Worm (Caenorhabditis elegans) whole organism, mixed stage, embryonic: ENCODE measurements around the gene Y54G2A.7.
"Not testable (repeated sequence)": the region's sequence is repeated elsewhere in the genome, so short reads cannot be mapped to it uniquely, and the experiment has no call there.

Experiments used
- M03D4.4 ChIP-seq: sonication (generic microtip); optimal IDR thresholded peaks from 2 replicates; lab custom pipeline; 2017; ENCODE audit warnings: mild to moderate bottlenecking, missing genetic modification characterization, missing compliant biosample characterization
- bed-3 ChIP-seq: fragments of 200-800 bp; sonication (Bioruptor generic); optimal IDR thresholded peaks from 3 replicates; lab custom pipeline; 2018; ENCODE audit warnings: mild to moderate bottlenecking, missing genetic modification characterization, moderate library complexity, missing compliant biosample characterization
- blmp-1 ChIP-seq: fragments of 150-350 bp; optimal IDR thresholded peaks from 2 replicates; lab custom pipeline; 2014; ENCODE audit warnings: missing biosample characterization, missing genetic modification characterization
- ceh-43 ChIP-seq: fragments of 200-800 bp; sonication (Bioruptor generic); optimal IDR thresholded peaks from 2 replicates; lab custom pipeline; 2018; ENCODE audit warnings: mild to moderate bottlenecking, missing genetic modification characterization, moderate library complexity, missing compliant biosample characterization
- ceh-83 ChIP-seq: fragments of 200-800 bp; sonication (Bioruptor generic); optimal IDR thresholded peaks from 2 replicates; lab custom pipeline; 2018; ENCODE audit warnings: mild to moderate bottlenecking, missing genetic modification characterization, missing compliant biosample characterization
- ces-1 ChIP-seq: fragments of 150-350 bp; optimal IDR thresholded peaks from 2 replicates; lab custom pipeline; 2014; ENCODE audit warnings: missing biosample characterization, missing genetic modification reagents, missing genetic modification characterization
- cnd-1 ChIP-seq: fragments of 200-800 bp; sonication (Bioruptor generic); optimal IDR thresholded peaks from 2 replicates; lab custom pipeline; 2018; ENCODE audit warnings: mild to moderate bottlenecking, missing genetic modification characterization, missing compliant biosample characterization
- drap-1 ChIP-seq: fragments of 200-800 bp; sonication (Bioruptor generic); optimal IDR thresholded peaks from 3 replicates; lab custom pipeline; 2018; ENCODE audit warnings: mild to moderate bottlenecking, missing genetic modification characterization, missing compliant biosample characterization
- elt-3 ChIP-seq: fragments of 150-350 bp; optimal IDR thresholded peaks from 2 replicates; lab custom pipeline; 2014; ENCODE audit warnings: missing biosample characterization, missing genetic modification characterization
- flh-1 ChIP-seq: fragments of 200-800 bp; sonication (Bioruptor generic); optimal IDR thresholded peaks from 2 replicates; lab custom pipeline; 2018; ENCODE audit warnings: mild to moderate bottlenecking, missing genetic modification characterization, moderate library complexity, missing compliant biosample characterization
- ham-2 ChIP-seq: fragments of 200-800 bp; sonication (Bioruptor generic); optimal IDR thresholded peaks from 2 replicates; lab custom pipeline; 2018; ENCODE audit warnings: mild to moderate bottlenecking, missing genetic modification characterization, missing compliant biosample characterization
- hlh-1 ChIP-seq: fragments of 150-350 bp; optimal IDR thresholded peaks from 2 replicates; lab custom pipeline; 2014; ENCODE audit warnings: missing biosample characterization, missing genetic modification reagents, missing genetic modification characterization
- lin-32 ChIP-seq: fragments of 200-800 bp; sonication (Bioruptor generic); optimal IDR thresholded peaks from 2 replicates; lab custom pipeline; 2018; ENCODE audit warnings: mild to moderate bottlenecking, missing genetic modification characterization, missing compliant biosample characterization
- lsy-2 ChIP-seq: fragments of 150-350 bp; optimal IDR thresholded peaks from 2 replicates; lab custom pipeline; 2014; ENCODE audit warnings: missing biosample characterization, missing genetic modification characterization
- mab-5 ChIP-seq: fragments of 150-350 bp; optimal IDR thresholded peaks from 2 replicates; lab custom pipeline; 2014; ENCODE audit warnings: missing biosample characterization, missing genetic modification characterization
- mep-1 ChIP-seq: fragments of 150-350 bp; optimal IDR thresholded peaks from 2 replicates; lab custom pipeline; 2017; ENCODE audit warnings: missing biosample characterization, missing genetic modification reagents, missing genetic modification characterization, inconsistent platforms
- mls-2 ChIP-seq: sonication (generic microtip); optimal IDR thresholded peaks from 2 replicates; lab custom pipeline; 2016; ENCODE audit warnings: mild to moderate bottlenecking, missing genetic modification characterization, moderate library complexity, missing compliant biosample characterization
- nhr-2 ChIP-seq: fragments of 150-350 bp; optimal IDR thresholded peaks from 2 replicates; lab custom pipeline; 2014; ENCODE audit warnings: missing biosample characterization, missing genetic modification characterization
- nhr-237 ChIP-seq: fragments of 150-350 bp; optimal IDR thresholded peaks from 2 replicates; lab custom pipeline; 2014; ENCODE audit warnings: missing biosample characterization, missing genetic modification characterization
- nhr-76 ChIP-seq: sonication (generic microtip); optimal IDR thresholded peaks from 2 replicates; lab custom pipeline; 2017; ENCODE audit warnings: missing biosample characterization, missing genetic modification characterization
- sem-2 ChIP-seq: fragments of 200-800 bp; sonication (Bioruptor generic); optimal IDR thresholded peaks from 2 replicates; lab custom pipeline; 2018; ENCODE audit warnings: mild to moderate bottlenecking, missing genetic modification characterization, missing compliant biosample characterization
- snpc-4 ChIP-seq: fragments of 150-350 bp; optimal IDR thresholded peaks from 2 replicates; lab custom pipeline; 2014; ENCODE audit warnings: missing biosample characterization, missing genetic modification characterization
- sptf-1 ChIP-seq: sonication (generic microtip); optimal IDR thresholded peaks from 2 replicates; lab custom pipeline; 2017; ENCODE audit warnings: mild to moderate bottlenecking, missing genetic modification characterization, moderate library complexity, missing compliant biosample characterization
- tbx-8 ChIP-seq: fragments of 200-800 bp; sonication (Bioruptor generic); optimal IDR thresholded peaks from 2 replicates; lab custom pipeline; 2018; ENCODE audit warnings: mild to moderate bottlenecking, missing genetic modification characterization, moderate library complexity, missing compliant biosample characterization
- unc-120 ChIP-seq: sonication (generic microtip); optimal IDR thresholded peaks from 2 replicates; lab custom pipeline; 2017; ENCODE audit warnings: missing genetic modification characterization, missing compliant biosample characterization; ENCODE audit not compliant: poor library complexity, severe bottlenecking
- unc-39 ChIP-seq: fragments of 150-350 bp; optimal IDR thresholded peaks from 2 replicates; lab custom pipeline; 2014; ENCODE audit warnings: missing biosample characterization, missing genetic modification characterization
- unc-62 ChIP-seq: fragments of 150-350 bp; optimal IDR thresholded peaks from 2 replicates; lab custom pipeline; 2014; ENCODE audit warnings: missing biosample characterization, missing genetic modification reagents, missing genetic modification characterization
- ztf-11 ChIP-seq: fragments of 150-350 bp; optimal IDR thresholded peaks from 2 replicates; lab custom pipeline; 2014; ENCODE audit warnings: missing biosample characterization, missing genetic modification characterization

The Y54G2A.7 gene

ce11 chrIV:2801004-2801403 is 37.4 kb upstream of the Y54G2A.7 start:
- TF ChIP-seq hlh-1 (tag; lab: Kevin White, UChicago) = no peak
- TF ChIP-seq drap-1 (GFP tag; lab: Kevin White, UChicago) = peak; percentile 18
- peak; percentile 13 for TF ChIP-seq bed-3 (GFP tag; lab: Kevin White, UChicago)
- TF ChIP-seq flh-1 (GFP tag; lab: Kevin White, UChicago) = no peak
- peak; percentile 24 for TF ChIP-seq unc-120 (tag; lab: Kevin White, UChicago)
- peak; percentile 29 for TF ChIP-seq sptf-1
- TF ChIP-seq ham-2 (GFP tag; lab: Kevin White, UChicago) = no peak
- TF ChIP-seq ceh-83 = peak; percentile 38
- peak; percentile 33 for TF ChIP-seq cnd-1 (tag; lab: Kevin White, UChicago)
- TF ChIP-seq, all 35 proteins: peak for 6

- TF ChIP-seq unc-62; nhr-2; nhr-76 (tag; lab: Kevin White, UChicago): not testable (repeated sequence)
- TF ChIP-seq, all 35 proteins: peak for 0; not testable (repeated sequence) for 35
Observed at ce11 chrIV:2801558-2801957, 36.9 kb upstream of the Y54G2A.7 start, which contains the start of gene Y54G2A.44. TSS of gene Y54G2A.44 (plus strand) at chrIV:2801858.

ce11 chrIV:2802193-2802592 is 36.2 kb upstream of the Y54G2A.7 start:
- TF ChIP-seq cnd-1 (tag; lab: Kevin White, UChicago) (peak; percentile 42), ces-1 (GFP tag; lab: Kevin White, UChicago) (no peak), unc-39 (tag; lab: Kevin White, UChicago) (no peak), ceh-43 (GFP tag; lab: Kevin White, UChicago) (peak; percentile 23), snpc-4 (tag; lab: Kevin White, UChicago) (no peak), unc-120 (tag; lab: Kevin White, UChicago) (peak; percentile 25), sem-2 (GFP tag; lab: Kevin White, UChicago) (peak; percentile 39), elt-3 (tag; lab: Kevin White, UChicago) (no peak), lin-32 (GFP tag; lab: Kevin White, UChicago) (peak; percentile 14), M03D4.4 (tag; lab: Kevin White, UChicago) (peak; percentile 56), ceh-83 (peak; percentile 63), tbx-8 (peak; percentile 5), sptf-1 (peak; percentile 51), drap-1 (GFP tag; lab: Kevin White, UChicago) (no peak), mab-5 (no peak), mls-2 (tag; lab: Kevin White, UChicago) (peak; percentile 28)

- TF ChIP-seq ham-2 (GFP tag; lab: Kevin White, UChicago) (no peak), mep-1 (tag; lab: Kevin White, UChicago) (no peak), snpc-4 (tag; lab: Kevin White, UChicago) (no peak), blmp-1 (tag; lab: Kevin White, UChicago) (no peak), drap-1 (GFP tag; lab: Kevin White, UChicago) (no peak), bed-3 (GFP tag; lab: Kevin White, UChicago) (no peak)
Observed at ce11 chrIV:2803652-2804051, 34.8 kb upstream of the Y54G2A.7 start, which contains the start of gene Y54G2A.32. TSS of gene Y54G2A.32 (plus strand) at chrIV:2803952.

ce11 chrIV:2805525-2805924 is 32.9 kb upstream of the Y54G2A.7 start, which contains the start of gene Y54G2A.45:
TSS of gene Y54G2A.45 (plus strand) at chrIV:2805857.
- TF ChIP-seq lin-32 (GFP tag; lab: Kevin White, UChicago) = peak; percentile 28
- peak; percentile 72 for TF ChIP-seq ceh-83
- TF ChIP-seq nhr-2 = no peak
- peak; percentile 79 for TF ChIP-seq sptf-1
- TF ChIP-seq ztf-11 = no peak
- TF ChIP-seq sem-2 (GFP tag; lab: Kevin White, UChicago) = peak; percentile 58
- TF ChIP-seq drap-1 (GFP tag; lab: Kevin White, UChicago) = peak; percentile 66
- no peak for TF ChIP-seq ces-1 (GFP tag; lab: Kevin White, UChicago)
- TF ChIP-seq flh-1 (GFP tag; lab: Kevin White, UChicago) = peak; percentile 36
- no peak for TF ChIP-seq hlh-1 (tag; lab: Kevin White, UChicago)
- TF ChIP-seq cnd-1 (tag; lab: Kevin White, UChicago) = peak; percentile 78
- TF ChIP-seq M03D4.4 (tag; lab: Kevin White, UChicago) = peak; percentile 76
- peak; percentile 36 for TF ChIP-seq mep-1 (tag; lab: Kevin White, UChicago)
- TF ChIP-seq unc-120 (tag; lab: Kevin White, UChicago) = peak; percentile 71
- TF ChIP-seq lsy-2 (tag; lab: Kevin White, UChicago) = no peak
- TF ChIP-seq nhr-237 (tag; lab: Kevin White, UChicago) = no peak
- no peak for TF ChIP-seq bed-3 (GFP tag; lab: Kevin White, UChicago)
- TF ChIP-seq mls-2 (tag; lab: Kevin White, UChicago) = peak; percentile 64
- peak; percentile 7 for TF ChIP-seq ceh-43 (GFP tag; lab: Kevin White, UChicago)
